Worm (Caenorhabditis elegans) whole organism, early embryonic: ENCODE measurements around the gene pnc-2.

Experiments used
- B0310.2 ChIP-seq: sonication (generic microtip); optimal IDR thresholded peaks from 2 replicates; lab custom pipeline; 2016; ENCODE audit warnings: mild to moderate bottlenecking, missing genetic modification characterization, missing compliant biosample characterization
- F13C5.2 ChIP-seq: sonication (generic microtip); optimal IDR thresholded peaks from 2 replicates; lab custom pipeline; 2017; ENCODE audit warnings: mild to moderate bottlenecking, missing genetic modification characterization, inconsistent platforms, missing compliant biosample characterization
- aly-1 ChIP-seq: sonication (generic microtip); optimal IDR thresholded peaks from 2 replicates; lab custom pipeline; 2016; ENCODE audit warnings: missing genetic modification characterization, missing compliant biosample characterization
- ama-1 ChIP-seq: fragments of 150-350 bp; optimal IDR thresholded peaks from 2 replicates; lab custom pipeline; 2014
- ceh-13 ChIP-seq: fragments of 200-800 bp; sonication (Bioruptor generic); optimal IDR thresholded peaks from 2 replicates; lab custom pipeline; 2018; ENCODE audit warnings: mild to moderate bottlenecking, missing genetic modification characterization, missing compliant biosample characterization
- ceh-36 ChIP-seq: sonication (generic microtip); optimal IDR thresholded peaks from 2 replicates; lab custom pipeline; 2016; ENCODE audit warnings: missing genetic modification characterization, inconsistent platforms, missing compliant biosample characterization
- ets-7 ChIP-seq: sonication (generic microtip); optimal IDR thresholded peaks from 2 replicates; lab custom pipeline; 2016; ENCODE audit warnings: missing genotype, missing genetic modification characterization, missing compliant biosample characterization
- flt-1 ChIP-seq: fragments of 200-800 bp; sonication (Bioruptor generic); IDR thresholded peaks from 2 replicates; pipeline ENCODE4 v1.3.6; 2022; ENCODE audit warnings: missing genetic modification characterization, missing compliant biosample characterization
- hmbx-1 ChIP-seq: sonication (generic microtip); optimal IDR thresholded peaks from 2 replicates; lab custom pipeline; 2016; ENCODE audit warnings: mild to moderate bottlenecking, missing genetic modification characterization, missing compliant biosample characterization
- hmg-4 ChIP-seq: fragments of 200-800 bp; sonication (Bioruptor generic); optimal IDR thresholded peaks from 2 replicates; lab custom pipeline; 2018; ENCODE audit warnings: mild to moderate bottlenecking, missing genetic modification characterization, missing compliant biosample characterization
- hnd-1 ChIP-seq: sonication (generic microtip); optimal IDR thresholded peaks from 2 replicates; lab custom pipeline; 2016; ENCODE audit warnings: missing genetic modification characterization, missing compliant biosample characterization
- pes-1 ChIP-seq: fragments of 200-800 bp; sonication (Bioruptor generic); IDR thresholded peaks from 2 replicates; pipeline ENCODE4 v1.3.6; 2022; ENCODE audit warnings: missing genetic modification reagents, missing genetic modification characterization, missing compliant biosample characterization
- scrt-1 ChIP-seq: fragments of 200-800 bp; sonication (Bioruptor generic); IDR thresholded peaks from 2 replicates; pipeline ENCODE4 v1.3.6; 2022; ENCODE audit warnings: missing genetic modification characterization, missing compliant biosample characterization
- sea-1 ChIP-seq: fragments of 200-800 bp; sonication (Bioruptor generic); conservative IDR thresholded peaks from 2 replicates; pipeline ENCODE4 v1.3.6; 2022; ENCODE audit warnings: missing genetic modification characterization, missing compliant biosample characterization
- tbx-11 ChIP-seq: fragments of 200-800 bp; sonication (Bioruptor generic); IDR thresholded peaks from 2 replicates; pipeline ENCODE4 v1.3.6; 2022; ENCODE audit warnings: missing genetic modification characterization, missing compliant biosample characterization
- tbx-37 ChIP-seq: fragments of 200-800 bp; sonication (Bioruptor generic); conservative IDR thresholded peaks from 2 replicates; pipeline ENCODE4 v1.3.6; 2022; ENCODE audit warnings: missing genetic modification reagents, missing genetic modification characterization, missing compliant biosample characterization
- tra-4 ChIP-seq: sonication (generic microtip); optimal IDR thresholded peaks from 2 replicates; lab custom pipeline; 2017; ENCODE audit warnings: missing genetic modification characterization, missing compliant biosample characterization

pnc-2 gene

DNA sequence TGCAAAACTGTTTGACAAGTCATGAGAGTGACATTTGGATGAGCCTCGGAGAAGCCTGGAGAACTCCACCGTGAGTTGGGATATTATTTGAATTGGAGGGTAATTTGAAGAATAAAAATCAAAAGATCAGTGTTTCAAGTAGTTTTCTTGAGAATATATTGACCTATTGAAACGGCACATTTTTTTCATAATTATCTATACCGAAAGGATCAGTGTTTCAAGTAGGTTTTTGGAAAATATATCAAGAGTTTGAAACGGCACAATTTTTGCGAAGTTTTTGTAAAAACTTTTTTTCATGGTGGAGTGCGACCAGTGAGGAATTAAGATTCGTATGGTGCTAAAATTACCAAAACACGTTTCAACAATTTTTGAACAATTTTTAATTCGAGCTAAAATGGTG, 17.5 kb downstream of the pnc-2 start:
- TF ChIP-seq ama-1 (lab: Kevin White, UChicago): no peak
- TF ChIP-seq hmg-4 (GFP tag; lab: Kevin White, UChicago): no peak
- no peak for TF ChIP-seq ceh-13 (GFP tag; lab: Kevin White, UChicago)
- TF ChIP-seq hnd-1 (tag; lab: Kevin White, UChicago): no peak
- no peak for TF ChIP-seq sea-1 (GFP tag; lab: Robert Waterston, UW)
- TF ChIP-seq pes-1 (GFP tag; lab: Robert Waterston, UW): no peak
- no peak for TF ChIP-seq tbx-37 (GFP tag; lab: Robert Waterston, UW)
- TF ChIP-seq hmbx-1 (tag; lab: Kevin White, UChicago): no peak
- TF ChIP-seq F13C5.2 (tag; lab: Kevin White, UChicago): no peak

DNA sequence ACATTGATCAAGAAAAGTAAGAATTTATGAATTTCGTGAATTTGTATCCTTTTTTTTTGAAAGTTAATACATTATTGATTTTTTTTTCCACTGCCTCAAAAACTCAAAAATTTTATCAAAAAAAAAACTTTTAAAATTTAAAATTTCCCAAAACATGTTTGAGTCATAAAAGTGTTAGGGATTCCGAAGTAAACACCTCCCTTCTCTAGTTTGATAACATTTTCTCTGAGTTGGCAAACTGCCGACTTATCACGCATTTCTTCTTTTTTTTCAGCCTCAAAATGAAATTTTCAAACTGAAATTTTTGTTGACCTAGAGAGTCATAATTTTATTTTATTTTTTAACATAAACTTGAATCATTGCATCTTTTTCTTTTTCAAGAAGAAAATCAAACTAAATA, 18.6 kb downstream of the pnc-2 start:
- TF ChIP-seq pes-1 (GFP tag; lab: Robert Waterston, UW) (no peak), hmg-4 (GFP tag; lab: Kevin White, UChicago) (no peak), ama-1 (lab: Kevin White, UChicago) (no peak), ceh-13 (GFP tag; lab: Kevin White, UChicago) (no peak), tbx-11 (GFP tag; lab: Robert Waterston, UW) (no peak), ceh-36 (tag; lab: Kevin White, UChicago) (no peak), hmbx-1 (tag; lab: Kevin White, UChicago) (no peak)

DNA sequence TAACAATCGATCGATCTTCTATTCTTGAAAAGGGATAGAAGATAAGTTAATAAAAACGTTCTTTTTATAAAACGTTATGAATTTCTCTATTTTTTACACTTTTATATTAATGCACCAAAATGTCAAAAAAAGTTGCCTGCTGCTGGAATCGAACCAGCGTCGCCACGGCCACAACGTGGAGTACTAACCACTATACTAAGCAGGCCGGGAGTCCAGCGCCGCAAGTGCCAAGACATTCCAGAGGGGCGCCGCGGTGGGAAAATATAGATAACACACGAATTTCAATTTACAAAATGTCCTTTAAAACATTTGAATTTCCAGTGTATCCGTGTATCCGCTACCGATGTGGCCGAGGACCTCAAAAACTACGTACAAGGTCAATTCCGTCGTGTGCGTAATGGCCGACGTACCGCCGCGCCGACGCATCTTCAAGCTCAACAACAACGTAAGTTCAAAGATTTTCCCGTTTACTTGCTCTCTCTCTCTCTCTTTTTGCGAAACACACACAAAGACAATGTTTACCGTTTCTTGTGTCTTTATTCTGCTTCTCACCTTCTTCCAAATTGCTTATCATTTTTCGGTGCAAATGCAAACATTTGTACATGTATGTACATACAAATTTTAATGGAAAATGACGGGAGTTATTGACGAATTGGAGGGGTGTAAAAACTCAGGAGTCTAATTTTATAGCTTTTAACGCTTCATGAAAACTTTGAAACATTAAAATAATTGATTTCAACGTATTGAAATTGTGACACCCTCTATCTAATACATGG, 20.4 kb downstream of the pnc-2 start:
- TF ChIP-seq pes-1 (GFP tag; lab: Robert Waterston, UW): no peak
- TF ChIP-seq B0310.2 (tag; lab: Kevin White, UChicago): no peak
- TF ChIP-seq F13C5.2 (tag; lab: Kevin White, UChicago): no peak
- no peak for TF ChIP-seq ama-1 (lab: Kevin White, UChicago)
- TF ChIP-seq flt-1 (GFP tag; lab: Robert Waterston, UW): no peak
- no peak for TF ChIP-seq aly-1
- no peak for TF ChIP-seq sea-1 (GFP tag; lab: Robert Waterston, UW)
- TF ChIP-seq ceh-13 (GFP tag; lab: Kevin White, UChicago): no peak
- no peak for TF ChIP-seq ceh-36 (tag; lab: Kevin White, UChicago)
- TF ChIP-seq hnd-1 (tag; lab: Kevin White, UChicago): no peak
- TF ChIP-seq tbx-11 (GFP tag; lab: Robert Waterston, UW): no peak
- TF ChIP-seq tbx-37 (GFP tag; lab: Robert Waterston, UW): no peak
- TF ChIP-seq ets-7 (tag; lab: Kevin White, UChicago): no peak
- no peak for TF ChIP-seq hmg-4 (GFP tag; lab: Kevin White, UChicago)
- TF ChIP-seq hmbx-1 (tag; lab: Kevin White, UChicago): no peak
- TF ChIP-seq tra-4 (tag; lab: Kevin White, UChicago): no peak
- no peak for TF ChIP-seq scrt-1 (GFP tag; lab: Robert Waterston, UW)

DNA sequence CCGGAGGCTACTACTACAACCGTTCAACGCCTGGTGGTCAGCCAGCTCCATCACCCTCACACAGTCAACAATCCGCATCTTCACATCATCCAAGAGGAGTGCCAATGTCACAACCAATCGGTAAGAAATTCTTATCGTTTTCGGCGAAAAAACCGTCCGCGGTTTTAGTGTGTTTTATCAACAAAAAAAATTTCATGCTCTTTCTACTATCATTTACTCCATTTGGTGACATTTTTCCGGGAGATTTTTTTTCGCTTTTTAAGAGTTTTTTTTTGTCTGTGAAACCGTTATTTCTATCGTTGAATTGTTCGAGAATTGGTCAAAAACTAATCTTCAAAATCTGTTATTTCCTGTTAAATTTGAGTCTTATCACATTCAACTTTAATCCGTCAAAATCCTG, 23.9 kb downstream of the pnc-2 start:
- TF ChIP-seq ceh-13 (GFP tag; lab: Kevin White, UChicago): no peak
- no peak for TF ChIP-seq aly-1
- TF ChIP-seq sea-1 (GFP tag; lab: Robert Waterston, UW): no peak
- TF ChIP-seq tra-4 (tag; lab: Kevin White, UChicago): no peak

DNA sequence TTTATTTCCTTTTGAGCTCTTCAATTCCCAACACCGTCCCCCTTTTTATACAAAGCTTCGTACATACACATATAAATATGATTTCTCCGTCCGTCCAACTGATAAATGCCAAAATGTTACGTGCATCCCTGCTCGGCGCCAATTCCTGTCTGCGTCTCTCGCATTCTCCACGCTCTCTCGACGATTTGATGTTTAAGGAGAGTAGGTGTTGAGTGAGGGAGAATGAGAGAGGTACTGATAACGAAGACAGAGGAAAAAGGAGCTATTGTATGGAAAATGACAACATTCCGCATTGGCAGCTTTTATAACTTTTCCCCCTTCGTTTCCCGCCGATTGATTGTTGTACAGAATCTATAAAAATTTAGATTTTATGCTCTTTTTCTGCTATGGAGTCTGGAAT, 25.7 kb downstream of the pnc-2 start:
- TF ChIP-seq ceh-13 (GFP tag; lab: Kevin White, UChicago) (no peak), tra-4 (tag; lab: Kevin White, UChicago) (no peak), scrt-1 (GFP tag; lab: Robert Waterston, UW) (no peak), ama-1 (lab: Kevin White, UChicago) (no peak), aly-1 (no peak), tbx-37 (GFP tag; lab: Robert Waterston, UW) (no peak)

DNA sequence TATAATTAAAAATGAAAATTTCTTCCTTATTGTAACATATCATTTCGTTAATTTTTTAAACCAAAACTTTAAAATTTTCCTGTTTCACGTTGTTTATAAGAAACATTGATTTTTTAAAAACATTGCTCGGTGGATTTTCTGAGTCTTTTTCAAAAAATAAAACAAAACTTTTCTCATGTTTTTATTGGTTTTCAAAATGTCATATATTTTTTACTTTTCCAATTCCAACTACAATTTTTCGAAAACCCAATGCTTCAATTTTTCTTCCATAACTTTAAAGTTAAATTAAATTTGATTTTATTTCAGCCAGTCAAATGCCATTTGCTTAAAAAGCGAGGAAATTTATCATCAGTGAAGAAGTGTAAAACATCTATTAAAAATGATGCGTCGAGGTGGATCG, 30.3 kb downstream of the pnc-2 start, which contains the start of gene eps-8:
Gene eps-8, plus strand, starts transcription at position 301 of the 400 bp plus-strand sequence.
- no peak for TF ChIP-seq F13C5.2 (tag; lab: Kevin White, UChicago)
- no peak for TF ChIP-seq ets-7 (tag; lab: Kevin White, UChicago)
- TF ChIP-seq sea-1 (GFP tag; lab: Robert Waterston, UW): no peak
- TF ChIP-seq scrt-1 (GFP tag; lab: Robert Waterston, UW): no peak
- no peak for TF ChIP-seq ceh-13 (GFP tag; lab: Kevin White, UChicago)
- TF ChIP-seq hnd-1 (tag; lab: Kevin White, UChicago): no peak
- no peak for TF ChIP-seq ceh-36 (tag; lab: Kevin White, UChicago)
- no peak for TF ChIP-seq tbx-37 (GFP tag; lab: Robert Waterston, UW)
- no peak for TF ChIP-seq pes-1 (GFP tag; lab: Robert Waterston, UW)
- TF ChIP-seq hmbx-1 (tag; lab: Kevin White, UChicago): no peak
- TF ChIP-seq ama-1 (lab: Kevin White, UChicago): no peak
- no peak for TF ChIP-seq flt-1 (GFP tag; lab: Robert Waterston, UW)
- TF ChIP-seq aly-1: no peak

DNA sequence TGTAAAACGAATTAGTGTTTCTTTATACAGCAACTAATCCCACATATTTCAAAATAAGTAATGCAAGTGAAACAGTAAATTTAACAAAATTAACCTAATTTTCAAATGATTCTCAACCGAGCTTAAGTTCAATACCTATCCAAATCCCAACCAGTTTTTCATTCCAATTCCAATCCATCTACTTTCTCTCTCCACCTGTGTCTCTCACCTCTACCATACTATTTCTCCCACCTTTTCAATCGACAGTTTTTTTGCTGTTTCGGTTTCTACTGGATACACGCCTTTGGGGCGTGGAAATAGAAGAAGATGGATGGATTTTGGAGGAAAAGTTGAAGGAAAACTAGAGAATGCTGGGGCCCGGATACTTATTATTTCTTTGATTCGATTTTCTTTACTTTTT, 31.8 kb downstream of the pnc-2 start:
- TF ChIP-seq hmg-4 (GFP tag; lab: Kevin White, UChicago): no peak
- TF ChIP-seq tbx-11 (GFP tag; lab: Robert Waterston, UW): no peak
- no peak for TF ChIP-seq aly-1
- no peak for TF ChIP-seq flt-1 (GFP tag; lab: Robert Waterston, UW)
- TF ChIP-seq scrt-1 (GFP tag; lab: Robert Waterston, UW): no peak
- TF ChIP-seq ceh-36 (tag; lab: Kevin White, UChicago): no peak
- no peak for TF ChIP-seq F13C5.2 (tag; lab: Kevin White, UChicago)
- TF ChIP-seq tra-4 (tag; lab: Kevin White, UChicago): no peak
- no peak for TF ChIP-seq hnd-1 (tag; lab: Kevin White, UChicago)
- TF ChIP-seq tbx-37 (GFP tag; lab: Robert Waterston, UW): no peak
- no peak for TF ChIP-seq hmbx-1 (tag; lab: Kevin White, UChicago)
